Worm (Caenorhabditis elegans) whole organism, L2 larva: ENCODE results near the gene T08D10.4.
A peak's percentile ranks its signal among the peaks of the same experiment; 100 is the strongest.

ENCODE experiments used
- C34F6.9 ChIP-seq: fragments of 150-350 bp; optimal IDR thresholded peaks from 2 replicates; lab custom pipeline; 2014; ENCODE audit warnings: missing biosample characterization, missing genetic modification characterization
- F13H6.1 ChIP-seq: sonication (generic microtip); optimal IDR thresholded peaks from 2 replicates; lab custom pipeline; 2016; ENCODE audit warnings: missing genetic modification characterization, missing compliant biosample characterization
- Y55F3AM.14 ChIP-seq: fragments of 200-800 bp; sonication (Bioruptor generic); optimal IDR thresholded peaks from 2 replicates; lab custom pipeline; 2018; ENCODE audit warnings: mild to moderate bottlenecking, missing genetic modification characterization, missing compliant biosample characterization
- ZK546.5 ChIP-seq: sonication (generic microtip); optimal IDR thresholded peaks from 2 replicates; lab custom pipeline; 2017; ENCODE audit warnings: missing biosample characterization, missing genetic modification characterization
- alr-1 ChIP-seq: fragments of 150-350 bp; optimal IDR thresholded peaks from 2 replicates; lab custom pipeline; 2014; ENCODE audit warnings: missing biosample characterization, missing genetic modification characterization
- ama-1 ChIP-seq: fragments of 150-350 bp; optimal IDR thresholded peaks from 2 replicates; lab custom pipeline; 2018; ENCODE audit warnings: inconsistent platforms
- ceh-16 ChIP-seq: fragments of 150-350 bp; optimal IDR thresholded peaks from 2 replicates; lab custom pipeline; 2014; ENCODE audit warnings: missing biosample characterization, missing genetic modification characterization
- crh-2 ChIP-seq: sonication (generic microtip); optimal IDR thresholded peaks from 2 replicates; lab custom pipeline; 2017; ENCODE audit warnings: missing biosample characterization, missing genetic modification characterization
- dmd-4 ChIP-seq: sonication (generic microtip); optimal IDR thresholded peaks from 2 replicates; lab custom pipeline; 2017; ENCODE audit warnings: missing biosample characterization, missing genetic modification characterization
- egl-27 ChIP-seq: sonication (generic microtip); optimal IDR thresholded peaks from 3 replicates; lab custom pipeline; 2017; ENCODE audit warnings: missing biosample characterization, missing genetic modification reagents, missing genetic modification characterization
- elt-1 ChIP-seq: fragments of 150-350 bp; optimal IDR thresholded peaks from 2 replicates; lab custom pipeline; 2014; ENCODE audit warnings: missing biosample characterization, missing genetic modification characterization
- fos-1 ChIP-seq: fragments of 150-350 bp; optimal IDR thresholded peaks from 2 replicates; lab custom pipeline; 2014; ENCODE audit warnings: missing biosample characterization, missing genetic modification characterization
- gmeb-1 ChIP-seq: fragments of 150-350 bp; optimal IDR thresholded peaks from 2 replicates; lab custom pipeline; 2014; ENCODE audit warnings: missing biosample characterization, missing genetic modification characterization
- lin-11 ChIP-seq: fragments of 150-350 bp; sonication (generic microtip); optimal IDR thresholded peaks from 2 replicates; lab custom pipeline; 2014; ENCODE audit warnings: missing biosample characterization, missing genetic modification characterization, inconsistent platforms, mixed read lengths
- lin-39 ChIP-seq: fragments of 150-350 bp; optimal IDR thresholded peaks from 2 replicates; lab custom pipeline; 2014; ENCODE audit warnings: missing biosample characterization, missing genetic modification reagents, missing genetic modification characterization
- lsy-2 ChIP-seq, 2 experiments: fragments of 150-350 bp in 1 of 2; sonication (generic microtip) in 1 of 2; optimal IDR thresholded peaks; 2 replicates each; lab custom pipeline; 2014 to 2017; ENCODE audit warnings: missing biosample characterization in 2 of 2, missing genetic modification characterization in 2 of 2
- mab-5 ChIP-seq: fragments of 150-350 bp; optimal IDR thresholded peaks from 2 replicates; lab custom pipeline; 2014; ENCODE audit warnings: missing biosample characterization, missing genetic modification characterization
- mbf-1 ChIP-seq: sonication (generic microtip); optimal IDR thresholded peaks from 2 replicates; lab custom pipeline; 2017; ENCODE audit warnings: missing biosample characterization, missing genetic modification characterization
- nhr-10 ChIP-seq: sonication (generic microtip); optimal IDR thresholded peaks from 2 replicates; lab custom pipeline; 2017; ENCODE audit warnings: missing biosample characterization, missing genetic modification characterization
- nhr-11 ChIP-seq: fragments of 150-350 bp; optimal IDR thresholded peaks from 2 replicates; lab custom pipeline; 2014; ENCODE audit warnings: missing biosample characterization, missing genetic modification characterization
- nhr-12 ChIP-seq: fragments of 150-350 bp; optimal IDR thresholded peaks from 2 replicates; lab custom pipeline; 2014; ENCODE audit warnings: missing biosample characterization, missing genetic modification characterization
- nhr-129 ChIP-seq: fragments of 150-350 bp; optimal IDR thresholded peaks from 2 replicates; lab custom pipeline; 2014; ENCODE audit warnings: missing biosample characterization, missing genetic modification characterization
- nhr-237 ChIP-seq: fragments of 150-350 bp; optimal IDR thresholded peaks from 2 replicates; lab custom pipeline; 2014; ENCODE audit warnings: missing biosample characterization, missing genetic modification characterization
- nhr-25 ChIP-seq: fragments of 150-350 bp; sonication (generic microtip); optimal IDR thresholded peaks from 3 replicates; lab custom pipeline; 2014; ENCODE audit warnings: missing biosample characterization, missing genetic modification characterization
- sem-4 ChIP-seq: fragments of 150-350 bp; optimal IDR thresholded peaks from 2 replicates; lab custom pipeline; 2014; ENCODE audit warnings: missing biosample characterization, missing genetic modification reagents, missing genetic modification characterization
- skn-1 ChIP-seq: sonication (generic microtip); optimal IDR thresholded peaks from 2 replicates; lab custom pipeline; 2017; ENCODE audit warnings: missing biosample characterization, missing genetic modification characterization
- sma-3 ChIP-seq: sonication (generic microtip); optimal IDR thresholded peaks from 2 replicates; lab custom pipeline; 2016; ENCODE audit warnings: missing genetic modification reagents, missing genetic modification characterization, missing compliant biosample characterization
- snpc-4 ChIP-seq: fragments of 150-350 bp; optimal IDR thresholded peaks from 2 replicates; lab custom pipeline; 2014; ENCODE audit warnings: missing biosample characterization, missing genetic modification characterization
- unc-39 ChIP-seq: fragments of 150-350 bp; optimal IDR thresholded peaks from 2 replicates; lab custom pipeline; 2014; ENCODE audit warnings: missing biosample characterization, missing genetic modification characterization
- unc-55 ChIP-seq: fragments of 150-350 bp; sonication (generic microtip); optimal IDR thresholded peaks from 3 replicates; lab custom pipeline; 2014; ENCODE audit warnings: missing biosample characterization, missing genetic modification reagents, missing genetic modification characterization
- ztf-1 ChIP-seq: fragments of 200-800 bp; sonication (Bioruptor generic); conservative IDR thresholded peaks from 2 replicates; pipeline ENCODE4 v1.3.6; 2022; ENCODE audit warnings: missing genetic modification characterization, missing compliant biosample characterization

T08D10.4 gene

DNA sequence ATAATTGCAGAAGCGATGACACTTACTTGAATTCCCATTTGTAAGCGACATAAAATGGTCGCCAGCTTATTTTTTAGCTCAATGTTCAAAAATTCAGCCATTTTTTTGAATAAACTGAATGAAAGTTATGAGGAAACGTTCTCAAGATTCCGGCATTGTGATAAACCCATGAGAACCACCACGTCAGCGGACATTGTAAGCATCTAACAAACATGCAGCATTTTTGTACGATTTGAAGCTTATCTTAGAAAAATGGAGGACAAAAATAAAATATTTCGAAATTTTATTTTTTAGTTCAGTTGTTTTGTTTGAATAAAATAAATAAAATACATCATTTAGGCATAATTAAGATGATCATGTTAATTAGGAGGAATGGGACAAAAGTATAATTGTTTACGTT lies at the start of gene T08D10.4:
Gene T08D10.4, minus strand, starts transcription at position 101 of the 400 bp plus-strand sequence.
- TF ChIP-seq ceh-16 (tag; lab: Kevin White, UChicago) = no peak
- TF ChIP-seq C34F6.9 (tag; lab: Kevin White, UChicago) = no peak
- no peak for TF ChIP-seq nhr-25 (tag; lab: Kevin White, UChicago)

DNA sequence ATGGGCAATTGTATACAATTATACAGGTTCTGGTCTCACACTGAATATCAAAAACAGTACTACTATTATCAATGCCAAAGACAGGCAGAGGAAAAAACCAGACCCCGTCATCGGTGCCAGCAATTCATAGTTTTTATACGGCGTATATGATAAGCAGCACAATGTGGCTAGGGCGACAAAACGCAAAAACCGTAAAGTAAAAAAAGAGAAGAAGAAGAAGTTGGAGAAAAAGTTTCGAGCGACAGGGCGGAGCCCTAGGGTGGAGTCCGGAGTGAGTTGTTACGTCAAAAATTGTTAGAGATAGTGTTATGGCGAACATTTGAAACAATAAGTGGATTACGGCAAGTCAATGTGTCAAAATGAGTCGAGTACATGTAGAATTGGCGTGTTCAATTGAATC lies 48.5 kb upstream of the T08D10.4 start:
- TF ChIP-seq fos-1 (tag; lab: Kevin White, UChicago) (peak; percentile 67), ama-1 (lab: Kevin White, UChicago) (no peak), skn-1 (tag; lab: Kevin White, UChicago) (no peak)

DNA sequence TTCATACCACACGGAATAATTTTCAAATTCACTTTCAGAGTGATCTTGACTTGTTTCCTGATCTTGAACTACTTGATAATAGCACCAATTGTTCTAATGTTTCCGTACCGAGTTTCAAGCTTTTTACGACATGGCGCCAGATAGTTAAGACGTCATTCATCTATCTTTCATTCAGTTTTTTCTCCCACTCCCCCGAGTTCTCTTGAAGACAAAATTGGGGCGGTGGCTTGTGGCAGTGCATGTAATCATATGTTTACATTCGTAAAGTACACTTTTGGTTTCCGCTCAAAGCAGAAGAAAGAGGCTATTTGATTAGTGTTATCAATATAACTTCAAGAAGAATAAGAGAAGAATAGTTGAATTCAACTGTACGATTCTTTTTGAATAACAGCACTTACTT lies 46.4 kb upstream of the T08D10.4 start:
- no peak for TF ChIP-seq F13H6.1 (tag; lab: Kevin White, UChicago)
- no peak for TF ChIP-seq crh-2 (tag; lab: Kevin White, UChicago)
- TF ChIP-seq nhr-10 (tag; lab: Kevin White, UChicago) = no peak
- TF ChIP-seq nhr-12 = no peak
- TF ChIP-seq Y55F3AM.14 = no peak
- no peak for TF ChIP-seq fos-1 (tag; lab: Kevin White, UChicago)
- no peak for TF ChIP-seq lin-39 (tag; lab: Kevin White, UChicago)
- TF ChIP-seq sem-4 (tag; lab: Kevin White, UChicago) = no peak
- no peak for TF ChIP-seq nhr-129 (tag; lab: Kevin White, UChicago)
- no peak for TF ChIP-seq nhr-237 (tag; lab: Kevin White, UChicago)
- TF ChIP-seq ztf-1 (GFP tag; lab: Robert Waterston, UW) = no peak
- TF ChIP-seq dmd-4 (tag; lab: Kevin White, UChicago) = no peak
- no peak for TF ChIP-seq nhr-11
- TF ChIP-seq unc-39 = no peak
- TF ChIP-seq lin-11 (tag; lab: Kevin White, UChicago) = no peak
- no peak for TF ChIP-seq lsy-2 (tag; optimal IDR thresholded peaks at IDR 0.05; lab: Kevin White, UChicago)

DNA sequence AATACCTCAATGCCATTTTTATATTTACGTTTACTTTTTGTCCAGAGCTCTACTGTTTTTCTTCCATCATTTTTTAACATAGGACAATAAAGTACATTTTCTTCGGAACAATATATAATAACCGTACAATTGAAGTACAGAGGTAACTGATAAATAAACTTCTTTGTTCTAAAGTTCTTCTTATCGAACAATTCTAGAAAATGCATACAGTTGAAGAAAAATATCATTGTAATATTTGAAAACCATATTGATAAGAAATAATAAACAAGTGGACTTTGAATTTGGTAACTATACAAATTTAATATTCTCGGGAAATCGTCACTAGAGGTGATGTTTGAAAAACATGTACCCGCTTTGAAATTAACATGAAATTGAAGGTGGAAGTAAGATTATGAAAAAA lies 43.5 kb upstream of the T08D10.4 start:
- TF ChIP-seq ceh-16 (tag; lab: Kevin White, UChicago) = no peak
- no peak for TF ChIP-seq snpc-4 (tag; lab: Kevin White, UChicago)

DNA sequence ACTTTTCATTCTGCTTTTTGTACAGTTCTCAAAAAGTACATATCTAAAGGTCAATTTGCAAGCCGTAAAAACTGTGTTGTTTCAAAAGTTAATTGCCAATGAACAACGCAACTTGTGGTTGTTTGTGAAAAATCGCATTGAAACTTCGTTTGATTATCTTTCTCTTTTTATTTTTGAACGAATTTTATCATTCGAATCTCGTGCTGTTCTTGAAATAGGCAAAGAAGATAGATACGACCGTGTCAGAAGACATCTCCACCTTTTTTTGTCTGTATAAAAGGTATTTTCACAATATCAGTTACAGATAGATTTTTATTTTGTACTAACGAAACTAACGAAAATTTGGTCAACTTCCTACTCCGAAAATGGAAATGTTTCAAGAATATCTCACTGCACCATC lies 41.4 kb upstream of the T08D10.4 start, which contains the start of gene C49F5.7:
Gene C49F5.7, plus strand, starts transcription at position 301 of the 400 bp plus-strand sequence.
- no peak for TF ChIP-seq unc-55 (GFP tag; lab: Kevin White, UChicago)
- TF ChIP-seq nhr-11 = no peak
- peak; percentile 14 for TF ChIP-seq crh-2 (tag; lab: Kevin White, UChicago)
- TF ChIP-seq, all 48 proteins: peak for 1

DNA sequence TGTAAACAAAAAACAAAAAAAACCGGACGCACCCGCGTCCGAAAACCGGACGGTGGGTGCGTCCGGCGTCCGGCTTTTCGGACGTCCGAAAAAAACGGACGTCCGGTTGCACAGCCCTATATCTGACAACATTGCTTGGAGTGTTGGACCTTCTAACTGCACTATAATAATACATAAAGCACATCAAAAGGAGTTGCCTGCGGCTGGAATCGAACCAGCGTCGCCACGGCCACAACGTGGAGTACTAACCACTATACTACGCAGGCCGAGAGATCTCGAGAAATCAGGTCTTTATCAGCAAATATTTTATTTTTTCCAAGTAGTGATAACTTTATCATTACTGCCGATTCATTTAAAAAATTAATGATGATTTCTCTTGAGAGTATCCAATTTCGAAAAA lies 40.2 kb upstream of the T08D10.4 start:
- no peak for TF ChIP-seq unc-39
- TF ChIP-seq sma-3 (GFP tag; lab: Kevin White, UChicago) = peak; percentile 24
- TF ChIP-seq mab-5 (tag; lab: Kevin White, UChicago) = no peak

DNA sequence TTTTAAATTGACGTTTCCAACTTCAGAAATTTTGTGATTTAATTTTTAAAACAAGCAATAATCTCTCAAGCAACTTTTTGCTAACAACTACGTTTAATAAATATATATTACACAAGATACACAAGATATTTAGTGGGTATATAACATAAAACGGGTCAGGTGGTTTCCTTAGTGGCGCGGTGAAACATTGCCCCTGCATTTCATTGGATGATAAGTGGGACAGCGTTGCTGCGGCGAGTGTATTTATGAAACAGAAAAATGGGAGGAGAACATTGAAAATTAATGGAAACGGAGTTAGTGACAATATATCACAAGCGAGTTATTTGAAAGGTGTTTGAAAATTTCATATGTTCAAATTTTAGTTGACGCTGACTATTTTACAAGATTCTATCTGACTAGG lies 39.6 kb upstream of the T08D10.4 start:
- TF ChIP-seq ZK546.5 (tag; lab: Kevin White, UChicago) (no peak), Y55F3AM.14 (no peak), egl-27 (tag; lab: Kevin White, UChicago) (no peak), nhr-25 (tag; lab: Kevin White, UChicago) (no peak), snpc-4 (tag; lab: Kevin White, UChicago) (no peak), mbf-1 (tag; lab: Kevin White, UChicago) (no peak), lin-39 (tag; lab: Kevin White, UChicago) (no peak), ceh-16 (tag; lab: Kevin White, UChicago) (no peak), alr-1 (tag; lab: Kevin White, UChicago) (no peak), lin-11 (tag; lab: Kevin White, UChicago) (no peak), gmeb-1 (tag; lab: Kevin White, UChicago) (no peak), elt-1 (no peak), ztf-1 (GFP tag; lab: Robert Waterston, UW) (no peak), unc-39 (no peak)
